Worm (Caenorhabditis elegans): ENCODE data around the gene T13C2.7.

- TF ChIP-seq lin-15B (tag; optimal IDR thresholded peaks at IDR 0.05) (no peak), unc-62 (GFP tag; optimal IDR thresholded peaks at IDR 0.05 in 1 of 2) (peak in 1 of 2 experiments; percentile 32), unc-62 (tag; optimal IDR thresholded peaks at IDR 0.05) (no peak), lin-13 (GFP tag; optimal IDR thresholded peaks at IDR 0.05) (peak; percentile 33), ama-1 (optimal IDR thresholded peaks at IDR 0.05) (no peak), hlh-30 (tag; optimal IDR thresholded peaks at IDR 0.05; ENCODE audit: insufficient read depth) (no peak), nhr-237 (tag; optimal IDR thresholded peaks at IDR 0.05) (no peak), pqm-1 (tag; optimal IDR thresholded peaks at IDR 0.05) (no peak), unc-39 (tag; optimal IDR thresholded peaks at IDR 0.05) (no peak), R02D3.7 (tag; optimal IDR thresholded peaks at IDR 0.05) (no peak), daf-19 (GFP tag; conservative IDR thresholded peaks at IDR 0.05) (no peak), F44E2.7 (GFP tag; IDR thresholded peaks at IDR 0.05) (no peak), ceh-82 (tag; optimal IDR thresholded peaks at IDR 0.05) (no peak)
These were observed 37.8 kb upstream of the T13C2.7 start, which contains the start of gene exos-8 for ce11 chrII:6741428-6741827.

All from whole organism, L4 larva.